Worm (Caenorhabditis elegans) whole organism, L3 larva: ENCODE measurements around the gene F38E1.6.
"Not testable (repeated sequence)": the region's sequence is repeated elsewhere in the genome, so short reads cannot be mapped to it uniquely, and the experiment has no call there.

ENCODE experiments used
- ZK546.5 ChIP-seq: sonication (generic microtip); optimal IDR thresholded peaks from 2 replicates; lab custom pipeline; 2017; ENCODE audit warnings: missing biosample characterization, missing genetic modification characterization
- aly-2 ChIP-seq: fragments of 150-350 bp; optimal IDR thresholded peaks from 2 replicates; lab custom pipeline; 2014; ENCODE audit warnings: missing biosample characterization, missing genetic modification characterization
- ama-1 ChIP-seq: fragments of 150-350 bp; optimal IDR thresholded peaks from 2 replicates; lab custom pipeline; 2018
- ceh-16 ChIP-seq: sonication (generic microtip); optimal IDR thresholded peaks from 2 replicates; lab custom pipeline; 2017; ENCODE audit warnings: missing biosample characterization, missing genetic modification characterization
- ceh-28 ChIP-seq: fragments of 150-350 bp; optimal IDR thresholded peaks from 2 replicates; lab custom pipeline; 2014; ENCODE audit warnings: missing biosample characterization, missing genetic modification reagents, missing genetic modification characterization
- ceh-9 ChIP-seq: sonication (generic microtip); optimal IDR thresholded peaks from 2 replicates; lab custom pipeline; 2018; ENCODE audit warnings: missing biosample characterization, missing genetic modification characterization
- daf-12 ChIP-seq: fragments of 150-350 bp; optimal IDR thresholded peaks from 2 replicates; lab custom pipeline; 2014; ENCODE audit warnings: missing biosample characterization, missing genetic modification reagents, missing genetic modification characterization
- egl-5 ChIP-seq: fragments of 150-350 bp; optimal IDR thresholded peaks from 2 replicates; lab custom pipeline; 2017; ENCODE audit warnings: missing biosample characterization, missing genetic modification reagents, missing genetic modification characterization, inconsistent platforms
- elt-1 ChIP-seq: fragments of 150-350 bp; optimal IDR thresholded peaks from 2 replicates; lab custom pipeline; 2014; ENCODE audit warnings: missing biosample characterization, missing genetic modification characterization
- elt-2 ChIP-seq: sonication (generic microtip); optimal IDR thresholded peaks from 2 replicates; lab custom pipeline; 2016; ENCODE audit warnings: missing genetic modification reagents, mild to moderate bottlenecking, missing genetic modification characterization, missing compliant biosample characterization
- eor-1 ChIP-seq, 2 experiments: fragments of 150-350 bp; optimal IDR thresholded peaks; 2 replicates each; lab custom pipeline; 2014 to 2018; ENCODE audit warnings: missing biosample characterization in 2 of 2, missing genetic modification characterization in 2 of 2
- fkh-10 ChIP-seq: sonication (generic microtip); optimal IDR thresholded peaks from 2 replicates; lab custom pipeline; 2017; ENCODE audit warnings: missing biosample characterization, missing genetic modification reagents, missing genetic modification characterization
- fos-1 ChIP-seq: fragments of 150-350 bp; optimal IDR thresholded peaks from 2 replicates; lab custom pipeline; 2014; ENCODE audit warnings: missing biosample characterization, missing genetic modification characterization
- jun-1 ChIP-seq: fragments of 150-350 bp; optimal IDR thresholded peaks from 2 replicates; lab custom pipeline; 2014; ENCODE audit warnings: missing biosample characterization, missing genetic modification reagents, missing genetic modification characterization
- lin-15B ChIP-seq: fragments of 150-350 bp; optimal IDR thresholded peaks from 2 replicates; lab custom pipeline; 2014; ENCODE audit warnings: missing biosample characterization, missing genetic modification characterization
- mdl-1 ChIP-seq: fragments of 150-350 bp; optimal IDR thresholded peaks from 2 replicates; lab custom pipeline; 2014; ENCODE audit warnings: missing biosample characterization, missing genetic modification characterization
- nhr-11 ChIP-seq: fragments of 150-350 bp; optimal IDR thresholded peaks from 2 replicates; lab custom pipeline; 2014; ENCODE audit warnings: missing biosample characterization, missing genetic modification characterization
- nhr-12 ChIP-seq: fragments of 150-350 bp; optimal IDR thresholded peaks from 2 replicates; lab custom pipeline; 2014; ENCODE audit warnings: missing biosample characterization, missing genetic modification characterization
- nhr-23 ChIP-seq: fragments of 150-350 bp; optimal IDR thresholded peaks from 2 replicates; lab custom pipeline; 2014; ENCODE audit warnings: missing biosample characterization, missing genetic modification reagents, missing genetic modification characterization
- nhr-237 ChIP-seq: fragments of 150-350 bp; optimal IDR thresholded peaks from 2 replicates; lab custom pipeline; 2014; ENCODE audit warnings: missing biosample characterization, missing genetic modification characterization
- nhr-25 ChIP-seq: sonication (generic microtip); optimal IDR thresholded peaks from 2 replicates; lab custom pipeline; 2017; ENCODE audit warnings: missing biosample characterization, missing genetic modification characterization
- nhr-28 ChIP-seq: fragments of 150-350 bp; optimal IDR thresholded peaks from 2 replicates; lab custom pipeline; 2014; ENCODE audit warnings: missing biosample characterization, missing genetic modification characterization
- nhr-76 ChIP-seq: fragments of 150-350 bp; sonication (generic microtip); optimal IDR thresholded peaks from 5 replicates; lab custom pipeline; 2014; ENCODE audit warnings: missing biosample characterization, missing genetic modification characterization
- nhr-77 ChIP-seq: fragments of 150-350 bp; optimal IDR thresholded peaks from 2 replicates; lab custom pipeline; 2014; ENCODE audit warnings: missing biosample characterization, missing genetic modification characterization
- pha-4 ChIP-seq: fragments of 150-350 bp; optimal IDR thresholded peaks from 2 replicates; lab custom pipeline; 2014; ENCODE audit warnings: missing biosample characterization, missing genetic modification reagents, missing genetic modification characterization
- pqm-1 ChIP-seq: fragments of 150-350 bp; optimal IDR thresholded peaks from 2 replicates; lab custom pipeline; 2017; ENCODE audit warnings: missing biosample characterization, missing genetic modification characterization, inconsistent platforms
- sea-2 ChIP-seq: fragments of 150-350 bp; sonication (generic microtip); optimal IDR thresholded peaks from 4 replicates; lab custom pipeline; 2014; ENCODE audit warnings: missing biosample characterization, missing genetic modification reagents, missing genetic modification characterization
- skn-1 ChIP-seq: fragments of 150-350 bp; optimal IDR thresholded peaks from 2 replicates; lab custom pipeline; 2014; ENCODE audit warnings: missing biosample characterization, missing genetic modification characterization
- snpc-4 ChIP-seq: fragments of 150-350 bp; optimal IDR thresholded peaks from 2 replicates; lab custom pipeline; 2014; ENCODE audit warnings: missing biosample characterization, missing genetic modification characterization
- tbx-2 ChIP-seq: sonication (generic microtip); optimal IDR thresholded peaks from 2 replicates; lab custom pipeline; 2016; ENCODE audit warnings: mild to moderate bottlenecking, missing genetic modification characterization, missing compliant biosample characterization
- unc-39 ChIP-seq: sonication (generic microtip); optimal IDR thresholded peaks from 4 replicates; lab custom pipeline; 2017; ENCODE audit warnings: missing biosample characterization, missing genetic modification characterization
- unc-62 ChIP-seq: fragments of 150-350 bp; sonication (generic microtip); optimal IDR thresholded peaks from 4 replicates; lab custom pipeline; 2014; ENCODE audit warnings: missing biosample characterization, missing genetic modification reagents, missing genetic modification characterization
- zag-1 ChIP-seq: fragments of 150-350 bp; optimal IDR thresholded peaks from 2 replicates; lab custom pipeline; 2014; ENCODE audit warnings: missing biosample characterization, missing genetic modification characterization
- ztf-11 ChIP-seq: fragments of 150-350 bp; optimal IDR thresholded peaks from 2 replicates; lab custom pipeline; 2014; ENCODE audit warnings: missing biosample characterization, missing genetic modification characterization
- ztf-4 ChIP-seq: fragments of 150-350 bp; optimal IDR thresholded peaks from 2 replicates; lab custom pipeline; 2014; ENCODE audit warnings: missing biosample characterization, missing genetic modification characterization

The F38E1.6 gene

ce11 chrV:8334360-8334759 lies 25.5 kb upstream of the F38E1.6 start, which contains the start of gene tmd-2:
Gene tmd-2 (plus strand): TSS chrV:8334660.
- TF ChIP-seq eor-1 (tag; optimal IDR thresholded peaks at IDR 0.05; lab: Kevin White, UChicago) (no peak), ceh-16 (tag; lab: Kevin White, UChicago) (no peak), unc-62 (GFP tag; lab: Kevin White, UChicago) (no peak), skn-1 (tag; lab: Kevin White, UChicago) (no peak), nhr-237 (tag; lab: Kevin White, UChicago) (no peak), lin-15B (tag; lab: Kevin White, UChicago) (no peak), ztf-4 (no peak), pqm-1 (tag; lab: Kevin White, UChicago) (no peak), ztf-11 (tag; lab: Kevin White, UChicago) (no peak), ceh-9 (tag; lab: Kevin White, UChicago) (no peak), tbx-2 (tag; lab: Kevin White, UChicago) (no peak), pha-4 (tag; lab: Kevin White, UChicago) (no peak), egl-5 (tag; lab: Kevin White, UChicago) (no peak)

DNA sequence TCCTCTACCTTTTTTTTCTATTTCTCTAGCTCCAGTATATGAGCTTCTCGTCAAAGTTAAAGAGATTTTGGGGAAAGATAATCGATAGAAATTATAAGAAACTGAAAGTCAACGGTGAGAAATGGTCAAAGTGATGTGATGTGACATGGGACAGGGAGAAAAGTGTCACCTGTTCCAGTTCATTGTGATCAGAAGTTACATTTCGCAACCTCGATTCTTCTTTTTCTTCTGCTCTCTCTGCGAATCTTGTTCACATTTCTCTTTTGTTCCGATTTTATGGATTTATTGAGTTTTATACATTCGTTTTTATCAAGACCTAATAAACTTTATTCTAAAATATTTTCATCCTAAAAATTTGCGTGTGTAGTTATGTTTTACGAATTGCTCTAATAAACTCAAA lies 24.3 kb upstream of the F38E1.6 start:
- TF ChIP-seq ama-1 (lab: Kevin White, UChicago) (no peak), nhr-77 (no peak), egl-5 (tag; lab: Kevin White, UChicago) (no peak), zag-1 (tag; lab: Kevin White, UChicago) (no peak), nhr-237 (tag; lab: Kevin White, UChicago) (no peak), tbx-2 (tag; lab: Kevin White, UChicago) (no peak), aly-2 (tag; lab: Kevin White, UChicago) (no peak), sea-2 (GFP tag; lab: Kevin White, UChicago) (no peak), unc-39 (tag; lab: Kevin White, UChicago) (no peak), mdl-1 (tag; lab: Kevin White, UChicago) (no peak), ceh-9 (tag; lab: Kevin White, UChicago) (no peak), elt-2 (no peak), fos-1 (tag; lab: Kevin White, UChicago) (no peak), nhr-12 (tag; lab: Kevin White, UChicago) (no peak), jun-1 (tag; lab: Kevin White, UChicago) (no peak)

DNA sequence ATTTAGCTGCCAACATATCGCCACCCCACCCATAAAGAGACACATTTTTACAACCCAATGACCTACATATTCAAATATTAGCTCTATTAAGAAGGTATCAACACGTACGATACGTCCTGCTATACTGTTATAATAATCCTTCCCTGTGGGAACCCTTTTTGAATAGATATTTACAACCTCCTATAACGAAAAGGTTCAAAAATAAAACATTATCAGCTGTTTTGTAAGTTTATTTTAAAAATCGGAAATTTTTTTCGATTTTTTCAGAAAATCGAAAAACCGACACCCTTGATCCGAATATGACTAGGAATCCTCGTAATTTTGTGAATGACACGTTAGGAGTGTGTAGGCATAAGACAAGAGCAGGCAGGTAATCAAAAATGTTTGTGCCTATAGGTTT lies 19.0 kb upstream of the F38E1.6 start, which contains the start of gene C08D8.7:
Gene C08D8.7, plus strand, starts transcription at position 301 of the 400 bp plus-strand sequence.
- not testable (repeated sequence) for TF ChIP-seq daf-12 (tag; lab: Kevin White, UChicago); elt-1 (tag; lab: Kevin White, UChicago); unc-62 (GFP tag; lab: Kevin White, UChicago)

DNA sequence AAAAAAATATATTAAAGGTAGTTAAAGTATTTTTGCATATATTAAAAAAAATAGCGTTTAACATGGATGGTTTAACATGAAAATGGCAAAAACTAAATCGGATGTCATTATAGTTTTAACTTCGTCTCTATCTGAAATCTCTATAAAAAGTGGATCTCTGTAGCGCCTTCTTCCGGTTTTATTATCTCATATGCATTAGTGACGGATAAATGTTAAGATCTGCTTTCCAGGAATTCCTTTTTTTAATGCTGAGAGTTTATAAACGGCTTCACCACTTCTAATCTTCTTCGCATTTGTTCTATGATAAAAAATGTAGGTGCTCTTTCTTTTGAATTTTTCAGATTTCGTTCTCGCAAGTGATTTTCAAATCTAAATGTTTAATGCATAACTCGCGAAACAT lies 17.5 kb upstream of the F38E1.6 start:
- TF ChIP-seq mdl-1 (tag; lab: Kevin White, UChicago) (no peak), ama-1 (lab: Kevin White, UChicago) (no peak), skn-1 (tag; lab: Kevin White, UChicago) (no peak), snpc-4 (tag; lab: Kevin White, UChicago) (no peak), ceh-9 (tag; lab: Kevin White, UChicago) (no peak), fkh-10 (no peak)

DNA sequence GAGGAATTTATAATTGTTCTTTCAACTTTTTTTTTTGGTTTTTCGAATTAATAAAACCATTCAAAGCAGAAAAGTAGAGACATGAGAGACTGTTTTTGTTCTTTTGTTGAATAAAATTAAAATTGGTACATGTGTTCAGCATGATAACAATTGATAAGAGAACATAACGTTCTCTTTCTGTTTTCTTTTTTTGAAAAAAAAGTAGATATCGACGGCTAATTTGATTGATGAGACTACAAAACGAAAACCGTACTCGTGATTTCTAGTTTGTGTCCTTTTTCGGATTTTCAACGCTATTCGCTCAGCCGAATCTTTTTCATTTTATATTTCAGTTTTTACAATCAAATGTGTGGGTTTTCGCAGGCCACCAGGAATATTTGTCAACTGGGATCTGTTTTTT lies 14.5 kb upstream of the F38E1.6 start, which contains the start of gene C08D8.1:
Gene C08D8.1, plus strand, starts transcription at position 324 of the 400 bp plus-strand sequence.
- no peak for TF ChIP-seq elt-1 (tag; lab: Kevin White, UChicago)
- TF ChIP-seq nhr-77: no peak
- TF ChIP-seq ZK546.5 (tag; lab: Kevin White, UChicago): no peak
- TF ChIP-seq zag-1 (tag; lab: Kevin White, UChicago): no peak
- TF ChIP-seq ztf-11 (tag; lab: Kevin White, UChicago): no peak
- TF ChIP-seq ceh-28 (tag; lab: Kevin White, UChicago): no peak
- no peak for TF ChIP-seq nhr-25 (tag; lab: Kevin White, UChicago)
- TF ChIP-seq nhr-76 (tag; lab: Kevin White, UChicago): no peak
- no peak for TF ChIP-seq nhr-23 (tag; lab: Kevin White, UChicago)
- no peak for TF ChIP-seq nhr-28 (tag; lab: Kevin White, UChicago)
- TF ChIP-seq ceh-16 (tag; lab: Kevin White, UChicago): no peak
- no peak for TF ChIP-seq nhr-11 (tag; lab: Kevin White, UChicago)
- no peak for TF ChIP-seq mdl-1 (tag; lab: Kevin White, UChicago)
